Fruit fly (Drosophila melanogaster): ENCODE measurements around the gene CCT7.

CCT7 gene

dm6 chr3R:8819551-8820057, 18.2 kb downstream of the CCT7 start (continued):
- no peak for TF ChIP-seq CG31627 (GFP tag; optimal IDR thresholded peaks at IDR 0.05)
- TF ChIP-seq Met (GFP tag; optimal IDR thresholded peaks at IDR 0.05): peak; percentile 14
- peak; percentile 3 for TF ChIP-seq Smox (GFP tag; optimal IDR thresholded peaks at IDR 0.05)
- TF ChIP-seq topi (GFP tag; optimal IDR thresholded peaks at IDR 0.05): peak; percentile 8
- peak; percentile 30 for TF ChIP-seq Eip75B (GFP tag; optimal IDR thresholded peaks at IDR 0.05)
- TF ChIP-seq CG8319 (GFP tag; optimal IDR thresholded peaks at IDR 0.05): no peak
- peak; percentile 12 for TF ChIP-seq CG16779 (tag; optimal IDR thresholded peaks at IDR 0.05)
- TF ChIP-seq Eip93F (GFP tag; optimal IDR thresholded peaks at IDR 0.05): no peak
- TF ChIP-seq cyc (GFP tag; optimal IDR thresholded peaks at IDR 0.05): peak; percentile 7
- TF ChIP-seq acj6 (GFP tag; optimal IDR thresholded peaks at IDR 0.05): no peak

dm6 chr3R:8820428-8820912, 19.1 kb downstream of the CCT7 start, which contains the start of gene aqz:
Gene aqz (minus strand): TSS chr3R:8820682.
- TF ChIP-seq svp (GFP tag): peak; percentile 82
- peak; percentile 38 for TF ChIP-seq topi (GFP tag; optimal IDR thresholded peaks at IDR 0.05)
- TF ChIP-seq esn (GFP tag; optimal IDR thresholded peaks at IDR 0.05): peak; percentile 42
- no peak for TF ChIP-seq CG11762 (GFP tag; optimal IDR thresholded peaks at IDR 0.05; ENCODE audit: insufficient read depth)
- TF ChIP-seq CG6808 (GFP tag; optimal IDR thresholded peaks at IDR 0.05): peak; percentile 21
- TF ChIP-seq OdsH (GFP tag; optimal IDR thresholded peaks at IDR 0.05): no peak
- peak; percentile 45 for TF ChIP-seq CG3919 (GFP tag; optimal IDR thresholded peaks at IDR 0.05)
- peak; percentile 58 for TF ChIP-seq Eip78C (GFP tag)
- TF ChIP-seq CG10669 (GFP tag; optimal IDR thresholded peaks at IDR 0.05): no peak
- TF ChIP-seq fd59A (GFP tag; optimal IDR thresholded peaks at IDR 0.05): no peak
- TF ChIP-seq Met (GFP tag; optimal IDR thresholded peaks at IDR 0.05): peak; percentile 46
- peak; percentile 41 for TF ChIP-seq CG6854 (GFP tag; optimal IDR thresholded peaks at IDR 0.05)
- TF ChIP-seq CG4318 (GFP tag; optimal IDR thresholded peaks at IDR 0.05): no peak
- no peak for TF ChIP-seq Smox (GFP tag; optimal IDR thresholded peaks at IDR 0.05)
- peak; percentile 36 for TF ChIP-seq CG31627 (GFP tag; optimal IDR thresholded peaks at IDR 0.05)
- TF ChIP-seq Hr4 (GFP tag; optimal IDR thresholded peaks at IDR 0.05): peak; percentile 18
- TF ChIP-seq fkh (GFP tag; optimal IDR thresholded peaks at IDR 0.05): peak; percentile 84
- TF ChIP-seq Lpt (GFP tag; optimal IDR thresholded peaks at IDR 0.05): peak; percentile 22
- peak; percentile 81 for TF ChIP-seq CG6163 (GFP tag; IDR thresholded peaks at IDR 0.05)
- TF ChIP-seq CG1621 (tag; optimal IDR thresholded peaks at IDR 0.05): peak; percentile 84
- peak; percentile 2 for TF ChIP-seq dac (GFP tag; optimal IDR thresholded peaks at IDR 0.05)
- TF ChIP-seq Ets96B (tag; optimal IDR thresholded peaks at IDR 0.05): peak; percentile 10
- no peak for TF ChIP-seq Hr38 (GFP tag; optimal IDR thresholded peaks at IDR 0.05)
- TF ChIP-seq salr (GFP tag; optimal IDR thresholded peaks at IDR 0.05): no peak
- no peak for TF ChIP-seq CG32006 (GFP tag; optimal IDR thresholded peaks at IDR 0.05)
- TF ChIP-seq Sox15 (GFP tag; optimal IDR thresholded peaks at IDR 0.05): peak; percentile 8
- peak; percentile 56 for TF ChIP-seq Sox102F (GFP tag; optimal IDR thresholded peaks at IDR 0.05)
- peak; percentile 49 for TF ChIP-seq dsx (GFP tag; optimal IDR thresholded peaks at IDR 0.05; ENCODE audit: poor library complexity, severe bottlenecking)
- TF ChIP-seq Hr39 (GFP tag; optimal IDR thresholded peaks at IDR 0.05): peak; percentile 42
- TF ChIP-seq CG8632 (GFP tag; optimal IDR thresholded peaks at IDR 0.05): no peak
- TF ChIP-seq Eip75B (GFP tag; optimal IDR thresholded peaks at IDR 0.05): peak; percentile 48
- TF ChIP-seq CG9139 (GFP tag; optimal IDR thresholded peaks at IDR 0.05): peak; percentile 70
- TF ChIP-seq lz (GFP tag; optimal IDR thresholded peaks at IDR 0.05): peak; percentile 11
- peak; percentile 32 for TF ChIP-seq pdm3 (GFP tag; optimal IDR thresholded peaks at IDR 0.05)
- TF ChIP-seq Ets21C (GFP tag; optimal IDR thresholded peaks at IDR 0.05): peak; percentile 28
- TF ChIP-seq acj6 (GFP tag; optimal IDR thresholded peaks at IDR 0.05): peak; percentile 30
- TF ChIP-seq CG11294 (GFP tag; IDR thresholded peaks at IDR 0.05): no peak
- peak; percentile 47 for TF ChIP-seq CG16779 (tag; optimal IDR thresholded peaks at IDR 0.05)
- peak; percentile 24 for TF ChIP-seq cyc (GFP tag; optimal IDR thresholded peaks at IDR 0.05)
- TF ChIP-seq CG15336 (GFP tag; IDR thresholded peaks at IDR 0.05): peak; percentile 47; the same call in 1 of the 2 replicates
- TF ChIP-seq CG11902 (GFP tag; optimal IDR thresholded peaks at IDR 0.05): no peak
- TF ChIP-seq eg (GFP tag; IDR thresholded peaks at IDR 0.05): peak; percentile 57; the same call in 2 of the 3 replicates
- TF ChIP-seq CG10631 (GFP tag; optimal IDR thresholded peaks at IDR 0.05): no peak
- peak; percentile 16 for TF ChIP-seq CG7368 (GFP tag; optimal IDR thresholded peaks at IDR 0.05)
- TF ChIP-seq Eip93F (GFP tag; optimal IDR thresholded peaks at IDR 0.05): peak; percentile 23
- TF ChIP-seq Blimp-1 (GFP tag; optimal IDR thresholded peaks at IDR 0.05): peak; percentile 24
- TF ChIP-seq CG3032 (tag; optimal IDR thresholded peaks at IDR 0.05): peak; percentile 40
